Fruit fly (Drosophila melanogaster) Kc167 (cell line): ENCODE data around the gene Amnionless.

ENCODE experiments used
- Myc ChIP-seq: fragments of >200 bp; optimal IDR thresholded peaks from 2 replicates; lab custom pipeline; 2017; ENCODE audit warnings: missing external identifiers
- Sin3A ChIP-seq: fragments of >200 bp; optimal IDR thresholded peaks from 2 replicates; lab custom pipeline; 2018; ENCODE audit warnings: missing external identifiers
- h ChIP-seq: fragments of >200 bp; optimal IDR thresholded peaks from 3 replicates; lab custom pipeline; 2018; ENCODE audit warnings: missing external identifiers
- insv ChIP-seq: fragments of >200 bp; optimal IDR thresholded peaks from 3 replicates; lab custom pipeline; 2018; ENCODE audit warnings: missing external identifiers
- psq ChIP-seq: fragments of >200 bp; optimal IDR thresholded peaks from 2 replicates; lab custom pipeline; 2017; ENCODE audit warnings: missing external identifiers
- ttk ChIP-seq: sonication (Bioruptor generic); optimal IDR thresholded peaks from 2 replicates; lab custom pipeline; 2017; ENCODE audit warnings: missing external identifiers

dm6 chr2L:298285-298644 lies 9.3 kb upstream of the Amnionless start:
- TF ChIP-seq Myc (no peak), Sin3A (no peak), ttk (lab: Kevin White, UChicago) (no peak), psq (no peak), h (no peak), insv (no peak)
